Fruit fly (Drosophila melanogaster): ENCODE data around the gene CecC.

DNA sequence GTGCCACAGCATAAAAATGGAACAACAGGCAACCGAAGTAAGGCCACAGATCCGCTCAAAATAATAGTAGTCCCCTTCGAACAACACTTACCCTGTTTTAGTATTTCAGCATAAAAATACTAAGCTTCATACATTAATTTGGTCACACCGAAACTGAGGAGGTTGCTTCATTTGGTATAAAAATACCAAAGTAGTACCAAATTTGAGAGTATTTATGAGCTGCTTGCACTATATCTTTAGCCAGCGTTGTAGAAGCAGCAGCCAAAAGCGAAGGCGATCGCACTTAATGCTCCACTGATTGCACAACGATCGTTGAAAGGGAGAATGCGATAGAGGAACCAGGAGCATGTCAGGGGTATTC, 42.7 kb downstream of the CecC start:
- TF ChIP-seq lola (GFP tag; optimal IDR thresholded peaks at IDR 0.05) (no peak), ey (GFP tag; optimal IDR thresholded peaks at IDR 0.05) (peak; percentile 94), h (GFP tag; optimal IDR thresholded peaks at IDR 0.05) (peak; percentile 95), usp (GFP tag; optimal IDR thresholded peaks at IDR 0.05) (no peak), fru (GFP tag; optimal IDR thresholded peaks at IDR 0.05) (peak; percentile 96), Abd-B (GFP tag; optimal IDR thresholded peaks at IDR 0.05) (no peak), dsf (GFP tag; optimal IDR thresholded peaks at IDR 0.05; ENCODE audit: borderline replicate concordance) (no peak), dmrt93B (GFP tag; optimal IDR thresholded peaks at IDR 0.05) (peak; percentile 81), psq (GFP tag; optimal IDR thresholded peaks at IDR 0.05) (peak; percentile 95), HLH106 (tag; optimal IDR thresholded peaks at IDR 0.05) (peak; percentile 89), pan (optimal IDR thresholded peaks at IDR 0.05) (no peak)
